Worm (Caenorhabditis elegans): Measurements from ENCODE around the gene thn-6.

DNA sequence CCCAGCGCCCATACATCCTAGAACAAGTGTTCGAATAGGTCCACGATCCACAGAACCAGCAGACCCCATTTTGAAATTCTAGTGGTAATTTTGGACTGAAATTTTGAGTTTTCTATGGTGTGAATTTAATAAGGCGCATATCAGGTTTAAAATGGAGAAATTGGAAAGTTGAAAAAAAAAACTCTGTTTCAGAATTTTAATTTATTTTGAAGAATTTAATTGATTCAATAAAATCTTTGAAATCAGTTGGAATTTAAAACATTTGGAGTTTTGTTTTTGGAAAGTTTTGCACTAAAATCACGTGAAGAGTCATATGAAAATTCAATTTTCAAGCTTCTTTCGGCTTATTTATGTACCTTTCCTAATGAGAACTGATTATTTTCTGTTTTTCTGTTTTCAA, 33.2 kb upstream of the thn-6 start, which contains the start of gene gpa-18:
- no peak for TF ChIP-seq med-1 (GFP tag; optimal IDR thresholded peaks at IDR 0.05; ENCODE audit: insufficient read depth)
- TF ChIP-seq flt-1 (GFP tag; IDR thresholded peaks at IDR 0.05), result no peak
- TF ChIP-seq ztf-23 (GFP tag; IDR thresholded peaks at IDR 0.05), result no peak

Measured in whole organism, midembryonic.